Fruit fly (Drosophila melanogaster) whole organism, prepupa: ENCODE measurements around the gene Prosbeta2.

Experiments
- CG10669 ChIP-seq: fragments of 200-800 bp; sonication (Bioruptor generic); optimal IDR thresholded peaks from 3 replicates; lab custom pipeline; 2018; ENCODE audit warnings: missing biosample characterization, mild to moderate bottlenecking, missing genetic modification characterization, moderate library complexity
- CG11294 ChIP-seq: fragments of 200-800 bp; sonication (Bioruptor generic); IDR thresholded peaks from 2 replicates; pipeline ENCODE4 v1.3.6; 2022; ENCODE audit warnings: missing biosample characterization, missing genetic modification characterization
- CG11902 ChIP-seq: fragments of 200-800 bp; sonication (Bioruptor generic); optimal IDR thresholded peaks from 3 replicates; lab custom pipeline; 2016; ENCODE audit warnings: missing biosample characterization, missing genetic modification characterization
- CG15336 ChIP-seq: fragments of 200-800 bp; sonication (Bioruptor generic); IDR thresholded peaks from 2 replicates; pipeline ENCODE4 v1.3.6; 2022; ENCODE audit warnings: missing biosample characterization, missing genetic modification characterization
- CG16779 ChIP-seq: fragments of 200-800 bp; sonication (Bioruptor generic); optimal IDR thresholded peaks from 3 replicates; lab custom pipeline; 2017; ENCODE audit warnings: missing biosample characterization, mild to moderate bottlenecking, missing genetic modification characterization
- CG32006 ChIP-seq: fragments of 200-800 bp; sonication (Bioruptor generic); optimal IDR thresholded peaks from 3 replicates; lab custom pipeline; 2017; ENCODE audit warnings: missing biosample characterization, mild to moderate bottlenecking, missing genetic modification characterization
- CG34406 ChIP-seq: fragments of 200-800 bp; sonication (Bioruptor generic); optimal IDR thresholded peaks from 3 replicates; lab custom pipeline; 2016; ENCODE audit warnings: missing biosample characterization, missing genetic modification characterization
- CG3919 ChIP-seq: fragments of 200-800 bp; sonication (Bioruptor generic); optimal IDR thresholded peaks from 3 replicates; lab custom pipeline; 2016; ENCODE audit warnings: missing biosample characterization, missing genetic modification characterization
- CG4318 ChIP-seq: fragments of 200-800 bp; sonication (Bioruptor generic); optimal IDR thresholded peaks from 3 replicates; lab custom pipeline; 2017; ENCODE audit warnings: missing biosample characterization, mild to moderate bottlenecking, missing genetic modification characterization
- CG6163 ChIP-seq: fragments of 200-800 bp; sonication (Bioruptor generic); IDR thresholded peaks from 3 replicates; pipeline ENCODE4 v1.3.6; 2022; ENCODE audit warnings: missing biosample characterization, missing genetic modification characterization
- CG6792 ChIP-seq: fragments of 200-800 bp; sonication (Bioruptor generic); optimal IDR thresholded peaks from 3 replicates; lab custom pipeline; 2016; ENCODE audit warnings: missing biosample characterization, missing genetic modification characterization
- CG7368 ChIP-seq: fragments of 200-800 bp; sonication (Bioruptor generic); optimal IDR thresholded peaks from 3 replicates; lab custom pipeline; 2016; ENCODE audit warnings: missing biosample characterization, missing genetic modification characterization
- CG8319 ChIP-seq: fragments of 200-800 bp; sonication (Bioruptor generic); optimal IDR thresholded peaks from 3 replicates; lab custom pipeline; 2016; ENCODE audit warnings: missing biosample characterization, missing genetic modification characterization
- CG8632 ChIP-seq: fragments of 200-800 bp; sonication (Bioruptor generic); optimal IDR thresholded peaks from 3 replicates; lab custom pipeline; 2016; ENCODE audit warnings: missing biosample characterization, missing genetic modification characterization
- CG9139 ChIP-seq: fragments of 200-800 bp; sonication (Bioruptor generic); optimal IDR thresholded peaks from 3 replicates; lab custom pipeline; 2017; ENCODE audit warnings: missing biosample characterization, mild to moderate bottlenecking, missing genetic modification characterization
- Eip75B ChIP-seq: fragments of 200-800 bp; sonication (Bioruptor generic); optimal IDR thresholded peaks from 3 replicates; lab custom pipeline; 2016; ENCODE audit warnings: missing biosample characterization, missing genetic modification characterization
- Eip78C ChIP-seq: fragments of 200-800 bp; sonication (Bioruptor generic); peaks from one replicate; lab custom pipeline; 2016; ENCODE audit warnings: missing biosample characterization, missing genetic modification characterization
- Eip93F ChIP-seq: fragments of 200-800 bp; sonication (Bioruptor generic); optimal IDR thresholded peaks from 2 replicates; lab custom pipeline; 2016; ENCODE audit warnings: missing biosample characterization, mild to moderate bottlenecking, missing genetic modification characterization
- Ets21C ChIP-seq: fragments of 200-800 bp; sonication (Bioruptor generic); optimal IDR thresholded peaks from 3 replicates; lab custom pipeline; 2016; ENCODE audit warnings: missing biosample characterization, missing genetic modification characterization
- Ets96B ChIP-seq: fragments of 200-800 bp; optimal IDR thresholded peaks from 2 replicates; lab custom pipeline; 2019; ENCODE audit warnings: missing biosample characterization, mild to moderate bottlenecking, missing genetic modification characterization, moderate library complexity
- Gug ChIP-seq: fragments of 200-800 bp; sonication (Bioruptor generic); IDR thresholded peaks from 2 replicates; pipeline ENCODE4 v1.3.6; 2022; ENCODE audit warnings: missing biosample characterization, missing genetic modification characterization
- Hr38 ChIP-seq: sonication (Bioruptor generic); optimal IDR thresholded peaks from 2 replicates; lab custom pipeline; 2016; ENCODE audit warnings: missing biosample characterization, missing genetic modification characterization
- Hr39 ChIP-seq: fragments of 200-800 bp; sonication (Bioruptor generic); optimal IDR thresholded peaks from 2 replicates; lab custom pipeline; 2016; ENCODE audit warnings: missing biosample characterization, missing genetic modification characterization
- Hr4 ChIP-seq: fragments of 200-800 bp; sonication (Bioruptor generic); optimal IDR thresholded peaks from 3 replicates; lab custom pipeline; 2016; ENCODE audit warnings: missing biosample characterization, missing genetic modification characterization
- Lpt ChIP-seq: fragments of 200-800 bp; sonication (Bioruptor generic); optimal IDR thresholded peaks from 3 replicates; lab custom pipeline; 2016; ENCODE audit warnings: missing biosample characterization, missing genetic modification characterization
- Met ChIP-seq: fragments of 200-800 bp; sonication (Bioruptor generic); optimal IDR thresholded peaks from 3 replicates; lab custom pipeline; 2016; ENCODE audit warnings: missing biosample characterization, missing genetic modification characterization
- OdsH ChIP-seq: fragments of 200-800 bp; sonication (Bioruptor generic); optimal IDR thresholded peaks from 3 replicates; lab custom pipeline; 2016; ENCODE audit warnings: missing biosample characterization, missing genetic modification characterization
- Smox ChIP-seq: fragments of 200-800 bp; sonication (Bioruptor generic); optimal IDR thresholded peaks from 3 replicates; lab custom pipeline; 2016; ENCODE audit warnings: missing biosample characterization, missing genetic modification characterization
- Sox102F ChIP-seq: fragments of 200-800 bp; sonication (Bioruptor generic); optimal IDR thresholded peaks from 2 replicates; lab custom pipeline; 2016; ENCODE audit warnings: missing biosample characterization, mild to moderate bottlenecking, missing genetic modification characterization
- Sox14 ChIP-seq: fragments of 200-800 bp; sonication (Bioruptor generic); optimal IDR thresholded peaks from 3 replicates; lab custom pipeline; 2016; ENCODE audit warnings: missing biosample characterization, missing genetic modification characterization
- Sox15 ChIP-seq: fragments of 200-800 bp; sonication (Bioruptor generic); optimal IDR thresholded peaks from 3 replicates; lab custom pipeline; 2016; ENCODE audit warnings: missing biosample characterization, missing genetic modification characterization
- acj6 ChIP-seq: fragments of 200-800 bp; sonication (Bioruptor generic); optimal IDR thresholded peaks from 3 replicates; lab custom pipeline; 2016; ENCODE audit warnings: missing biosample characterization, missing genetic modification characterization
- cyc ChIP-seq: fragments of 200-800 bp; sonication (Bioruptor generic); optimal IDR thresholded peaks from 3 replicates; lab custom pipeline; 2016; ENCODE audit warnings: missing biosample characterization, missing genetic modification characterization
- dac ChIP-seq: fragments of 200-800 bp; sonication (Bioruptor generic); optimal IDR thresholded peaks from 2 replicates; lab custom pipeline; 2017; ENCODE audit warnings: missing biosample characterization, mild to moderate bottlenecking, missing genetic modification characterization
- dsx ChIP-seq: fragments of 200-800 bp; optimal IDR thresholded peaks from 3 replicates; lab custom pipeline; 2019; ENCODE audit warnings: missing biosample characterization, mild to moderate bottlenecking, missing genetic modification characterization, moderate library complexity; ENCODE audit not compliant: poor library complexity, severe bottlenecking
- eg ChIP-seq: fragments of 200-800 bp; sonication (Bioruptor generic); IDR thresholded peaks from 3 replicates; pipeline ENCODE4 v1.3.6; 2022; ENCODE audit warnings: missing biosample characterization, missing genetic modification characterization
- esn ChIP-seq: fragments of 200-800 bp; sonication (Bioruptor generic); optimal IDR thresholded peaks from 2 replicates; lab custom pipeline; 2016; ENCODE audit warnings: missing biosample characterization, mild to moderate bottlenecking, missing genetic modification characterization, moderate library complexity
- fd59A ChIP-seq: fragments of 200-800 bp; sonication (Bioruptor generic); optimal IDR thresholded peaks from 2 replicates; lab custom pipeline; 2017; ENCODE audit warnings: missing biosample characterization, mild to moderate bottlenecking, missing genetic modification characterization, missing genetic modification reagents
- fd85E ChIP-seq: fragments of 200-800 bp; sonication (Bioruptor generic); optimal IDR thresholded peaks from 3 replicates; lab custom pipeline; 2016; ENCODE audit warnings: missing biosample characterization, missing genetic modification characterization
- fkh ChIP-seq: fragments of 200-800 bp; sonication (Bioruptor generic); optimal IDR thresholded peaks from 3 replicates; lab custom pipeline; 2017; ENCODE audit warnings: missing biosample characterization, mild to moderate bottlenecking, missing genetic modification characterization, moderate library complexity
- lz ChIP-seq: fragments of 200-800 bp; sonication (Bioruptor generic); optimal IDR thresholded peaks from 3 replicates; lab custom pipeline; 2016; ENCODE audit warnings: missing biosample characterization, missing genetic modification characterization
- net ChIP-seq: fragments of 200-800 bp; sonication (Bioruptor generic); optimal IDR thresholded peaks from 3 replicates; lab custom pipeline; 2016; ENCODE audit warnings: missing biosample characterization, missing genetic modification characterization
- pdm3 ChIP-seq: fragments of 200-800 bp; sonication (Bioruptor generic); optimal IDR thresholded peaks from 3 replicates; lab custom pipeline; 2016; ENCODE audit warnings: missing biosample characterization, missing genetic modification characterization
- salr ChIP-seq, 2 experiments: fragments of 200-800 bp; sonication (Bioruptor generic); optimal IDR thresholded peaks; 3 replicates each; lab custom pipeline; 2016 to 2018; ENCODE audit warnings: missing biosample characterization in 2 of 2, missing genetic modification characterization in 2 of 2, mild to moderate bottlenecking in 1 of 2
- spab ChIP-seq: fragments of 200-800 bp; sonication (Bioruptor generic); optimal IDR thresholded peaks from 2 replicates; lab custom pipeline; 2017; ENCODE audit warnings: missing biosample characterization, mild to moderate bottlenecking, missing genetic modification characterization, missing genetic modification reagents
- ss ChIP-seq, 2 experiments: fragments of 200-800 bp; sonication (Bioruptor generic); optimal IDR thresholded peaks; 2 replicates in 1 of 2; 3 replicates in 1 of 2; lab custom pipeline; 2017 to 2018; ENCODE audit warnings: mild to moderate bottlenecking in 2 of 2, missing biosample characterization in 2 of 2, missing genetic modification characterization in 2 of 2, moderate library complexity in 1 of 2
- svp ChIP-seq: fragments of 200-800 bp; sonication (Bioruptor generic); peaks from one replicate; lab custom pipeline; 2016; ENCODE audit warnings: missing biosample characterization, missing genetic modification characterization
- vri ChIP-seq: fragments of 200-800 bp; sonication (Bioruptor generic); optimal IDR thresholded peaks from 3 replicates; lab custom pipeline; 2016; ENCODE audit warnings: missing biosample characterization, mild to moderate bottlenecking, missing genetic modification characterization

Gene Prosbeta2

DNA sequence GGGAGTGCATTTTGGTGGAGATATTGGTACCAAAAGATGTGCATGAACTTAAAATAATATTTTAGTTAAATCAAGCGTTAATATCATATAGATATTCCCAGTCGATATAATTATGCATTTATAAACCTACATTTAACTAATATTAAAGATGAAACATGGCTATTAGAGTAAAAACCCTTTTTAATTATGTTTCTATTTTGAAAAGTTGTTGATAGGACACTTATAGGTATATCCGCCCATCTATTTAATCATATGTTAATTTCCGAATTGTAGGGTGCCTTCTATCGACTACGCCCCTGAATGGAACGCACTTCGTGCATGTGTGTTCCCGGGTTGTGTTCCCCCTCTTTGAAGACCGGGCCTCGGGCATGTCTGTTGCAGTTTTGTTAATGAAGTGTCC, 6.0 kb downstream of the Prosbeta2 start (continued):
- TF ChIP-seq dac (peak; percentile 2), CG8632 (GFP tag; lab: Kevin White, UChicago) (no peak), fd59A (GFP tag; lab: Kevin White, UChicago) (peak; percentile 52), Ets21C (GFP tag; lab: Kevin White, UChicago) (no peak), OdsH (GFP tag; lab: Kevin White, UChicago) (peak; percentile 44), Gug (GFP tag; lab: Robert Waterston, UW) (0 out of 2 replicates have a peak, but pooled peaks have one; percentile 10), Eip78C (peak; percentile 89), acj6 (GFP tag; lab: Kevin White, UChicago) (peak; percentile 35), vri (no peak), Hr4 (peak; percentile 14), net (GFP tag; lab: Kevin White, UChicago) (peak; percentile 15), esn (no peak), Hr39 (GFP tag; lab: Kevin White, UChicago) (no peak), CG4318 (GFP tag; lab: Kevin White, UChicago) (no peak), Ets96B (tag; lab: Kevin White, UChicago) (peak; percentile 71), spab (GFP tag; lab: Kevin White, UChicago) (peak; percentile 67), Hr38 (GFP tag; lab: Kevin White, UChicago) (no peak), ss (GFP tag; optimal IDR thresholded peaks at IDR 0.05; lab: Kevin White, UChicago) (peak; percentile 42 to 61), CG3919 (GFP tag; lab: Kevin White, UChicago) (peak; percentile 40), fkh (GFP tag; lab: Kevin White, UChicago) (no peak), lz (GFP tag; lab: Kevin White, UChicago) (no peak), CG7368 (GFP tag; lab: Kevin White, UChicago) (peak; percentile 5), Sox14 (GFP tag; lab: Kevin White, UChicago) (peak; percentile 23), pdm3 (peak; percentile 10)

DNA sequence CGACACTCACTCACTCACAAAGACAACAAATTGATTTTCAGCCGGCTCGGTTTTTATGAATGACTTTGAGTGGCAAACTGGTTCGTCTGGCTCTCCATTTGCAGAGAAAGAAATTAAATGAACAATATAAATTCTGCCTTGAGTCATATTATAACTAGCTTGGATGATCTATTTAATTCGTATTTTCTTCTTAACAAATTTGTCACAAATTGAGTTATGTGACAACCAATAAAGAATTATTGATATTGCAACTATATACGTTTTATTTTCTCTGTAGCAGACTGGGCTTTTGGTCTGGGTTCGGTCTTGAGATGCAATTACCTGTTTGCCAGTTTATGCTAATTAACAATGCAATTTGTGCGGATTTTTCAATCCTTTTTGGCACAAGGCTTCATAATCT, 7.1 kb downstream of the Prosbeta2 start:
- TF ChIP-seq CG11294 (GFP tag; lab: Robert Waterston, UW) (peak; percentile 80), esn (peak; percentile 82), eg (GFP tag; lab: Robert Waterston, UW) (peak; percentile 96), CG15336 (peak; percentile 97), Sox14 (GFP tag; lab: Kevin White, UChicago) (peak; percentile 77), OdsH (GFP tag; lab: Kevin White, UChicago) (peak; percentile 80), CG32006 (GFP tag; lab: Kevin White, UChicago) (peak; percentile 88), cyc (GFP tag; lab: Kevin White, UChicago) (peak; percentile 45), Gug (GFP tag; lab: Robert Waterston, UW) (peak; percentile 86), CG9139 (GFP tag; lab: Kevin White, UChicago) (peak; percentile 12), spab (GFP tag; lab: Kevin White, UChicago) (peak; percentile 56), salr (GFP tag; optimal IDR thresholded peaks at IDR 0.05; lab: Kevin White, UChicago) (peak; percentile 50 to 65), CG8319 (GFP tag; lab: Kevin White, UChicago) (peak; percentile 53), CG6792 (GFP tag; lab: Kevin White, UChicago) (peak; percentile 88), dac (peak; percentile 69), Eip78C (peak; percentile 97), Met (GFP tag; lab: Kevin White, UChicago) (peak; percentile 68), Lpt (GFP tag; lab: Kevin White, UChicago) (peak; percentile 74), CG10669 (GFP tag; lab: Kevin White, UChicago) (peak; percentile 74), Eip93F (GFP tag; lab: Kevin White, UChicago) (no peak), fd85E (no peak), Hr38 (GFP tag; lab: Kevin White, UChicago) (no peak), svp (GFP tag; lab: Kevin White, UChicago) (peak; percentile 83), Ets21C (GFP tag; lab: Kevin White, UChicago) (peak; percentile 57), lz (GFP tag; lab: Kevin White, UChicago) (peak; percentile 79), vri (peak; percentile 12), net (GFP tag; lab: Kevin White, UChicago) (peak; percentile 88), CG16779 (peak; percentile 55), CG34406 (peak; percentile 67), fkh (GFP tag; lab: Kevin White, UChicago) (no peak), Smox (peak; percentile 69), Sox15 (peak; percentile 41), CG11902 (GFP tag; lab: Kevin White, UChicago) (peak; percentile 49), Sox102F (peak; percentile 77), dsx (peak; percentile 76), CG4318 (GFP tag; lab: Kevin White, UChicago) (peak; percentile 63), pdm3 (peak; percentile 87), CG6163 (GFP tag; lab: Robert Waterston, UW) (peak; percentile 91), Eip75B (GFP tag; lab: Kevin White, UChicago) (peak; percentile 88), Hr39 (GFP tag; lab: Kevin White, UChicago) (peak; percentile 62)
